Fruit fly (Drosophila melanogaster): ENCODE data around the gene Tdrd3.

Gene Tdrd3

DNA sequence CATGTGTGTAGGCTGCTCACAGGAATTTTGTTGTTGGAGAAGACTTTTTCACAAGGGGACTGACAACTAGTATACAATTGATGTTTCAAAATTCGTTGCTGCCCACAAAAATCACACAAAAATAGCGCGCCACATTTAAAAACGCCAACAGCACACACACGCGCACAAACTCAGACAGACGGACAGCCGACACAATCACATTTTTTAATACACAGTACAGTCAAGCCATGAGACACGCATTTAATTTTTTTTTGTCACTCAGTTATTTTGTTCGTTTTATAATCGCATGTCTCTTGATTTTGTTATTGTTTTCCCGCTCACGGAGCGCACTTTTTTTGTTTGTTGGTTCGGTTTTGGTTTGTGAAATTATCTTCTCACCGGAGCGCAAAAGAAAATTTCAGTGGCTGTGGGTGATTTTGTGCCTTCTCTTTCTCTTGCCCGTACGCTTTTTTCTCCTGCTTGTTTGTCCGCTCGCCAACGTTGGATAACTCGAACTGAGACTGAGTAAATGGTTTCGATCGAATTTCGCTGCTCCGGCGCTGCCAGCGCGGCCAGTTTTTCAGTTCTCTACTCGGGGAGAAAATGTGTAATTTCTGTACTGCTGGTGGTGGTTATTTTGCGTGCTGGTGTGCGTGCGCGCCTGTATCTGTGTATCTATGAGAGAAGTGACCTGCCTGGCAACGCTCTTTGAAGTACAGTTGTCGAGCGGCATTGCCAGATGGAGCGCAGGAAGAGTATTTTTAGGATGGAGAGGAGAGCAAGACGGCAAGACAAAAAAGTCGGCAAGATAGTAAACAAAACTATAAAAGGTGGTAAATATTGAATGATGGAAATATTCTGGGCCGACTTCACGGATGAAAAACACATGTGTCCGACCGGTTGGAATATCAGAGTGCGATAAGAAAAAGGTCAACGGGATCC, 28.9 kb upstream of the Tdrd3 start, which contains the start of gene CG42507 (continued):
- TF ChIP-seq kay (GFP tag; optimal IDR thresholded peaks at IDR 0.05), result no peak
- no peak for TF ChIP-seq CG12236 (GFP tag; optimal IDR thresholded peaks at IDR 0.05)
- TF ChIP-seq mld (GFP tag; IDR thresholded peaks at IDR 0.05; ENCODE audit: partially characterized antibody), result no peak
- peak in 1 of 2 experiments; percentile 12 for TF ChIP-seq crp (GFP tag; optimal IDR thresholded peaks at IDR 0.05)
- TF ChIP-seq hbn (GFP tag; IDR thresholded peaks at IDR 0.05; ENCODE audit: partially characterized antibody), result peak; percentile 51
- peak in 1 of 2 experiments; percentile 90 for TF ChIP-seq Pdp1 (GFP tag; optimal IDR thresholded peaks at IDR 0.05)
- TF ChIP-seq trh (GFP tag; optimal IDR thresholded peaks at IDR 0.05), result no peak
- no peak for TF ChIP-seq CG10462 (GFP tag; optimal IDR thresholded peaks at IDR 0.05)
- no peak for TF ChIP-seq Mrtf (GFP tag; IDR thresholded peaks at IDR 0.05)
- TF ChIP-seq CG6813 (GFP tag; optimal IDR thresholded peaks at IDR 0.05), result peak; percentile 57
- no peak for TF ChIP-seq yki (optimal IDR thresholded peaks at IDR 0.05)
- TF ChIP-seq tup (GFP tag; optimal IDR thresholded peaks at IDR 0.05), result no peak
- TF ChIP-seq tna (GFP tag; IDR thresholded peaks at IDR 0.05; ENCODE audit: partially characterized antibody), result no peak; the same call in 1 of the 2 replicates
- TF ChIP-seq Scr (GFP tag; IDR thresholded peaks at IDR 0.05; ENCODE audit: partially characterized antibody), result peak; percentile 45
- no peak for TF ChIP-seq CG1602 (GFP tag; optimal IDR thresholded peaks at IDR 0.05)
- peak; percentile 47 for TF ChIP-seq row (GFP tag; IDR thresholded peaks at IDR 0.05)
- no peak for TF ChIP-seq CG10274 (GFP tag; optimal IDR thresholded peaks at IDR 0.05)
- TF ChIP-seq Fer3 (tag; optimal IDR thresholded peaks at IDR 0.05), result peak; percentile 38

dm6 chr3L:14758730-14759096, 27.9 kb upstream of the Tdrd3 start:
- TF ChIP-seq CG12219 (GFP tag; optimal IDR thresholded peaks at IDR 0.05), result no peak
- no peak for TF ChIP-seq CG8281 (tag; optimal IDR thresholded peaks at IDR 0.05)
- TF ChIP-seq ERR (GFP tag; optimal IDR thresholded peaks at IDR 0.05), result no peak
- TF ChIP-seq CG2875 (GFP tag; optimal IDR thresholded peaks at IDR 0.05), result no peak
- no peak for TF ChIP-seq pan (optimal IDR thresholded peaks at IDR 0.05)
- TF ChIP-seq pan (GFP tag; optimal IDR thresholded peaks at IDR 0.05 in 1 of 2, IDR thresholded peaks at IDR 0.05 in 1 of 2), result no peak
- no peak for TF ChIP-seq CG12942 (GFP tag; optimal IDR thresholded peaks at IDR 0.05)
- TF ChIP-seq Max (GFP tag; optimal IDR thresholded peaks at IDR 0.05), result no peak
- no peak for TF ChIP-seq sima (GFP tag; optimal IDR thresholded peaks at IDR 0.05)
- no peak for TF ChIP-seq Hr51 (GFP tag; optimal IDR thresholded peaks at IDR 0.05)
- no peak for TF ChIP-seq CG17912 (GFP tag; optimal IDR thresholded peaks at IDR 0.05)
- no peak for TF ChIP-seq Stat92E (GFP tag; optimal IDR thresholded peaks at IDR 0.05)
- TF ChIP-seq otp (GFP tag; IDR thresholded peaks at IDR 0.05), result no peak
- peak; percentile 65 for TF ChIP-seq scrt (GFP tag; optimal IDR thresholded peaks at IDR 0.05)
- TF ChIP-seq CG7372 (GFP tag; IDR thresholded peaks at IDR 0.05), result no peak
- TF ChIP-seq CG5953 (GFP tag; IDR thresholded peaks at IDR 0.05), result no peak
- TF ChIP-seq CG9797 (GFP tag; optimal IDR thresholded peaks at IDR 0.05), result no peak
- no peak for TF ChIP-seq CG42726 (GFP tag; IDR thresholded peaks at IDR 0.05; ENCODE audit: partially characterized antibody)
- no peak for TF ChIP-seq so (GFP tag; IDR thresholded peaks at IDR 0.05)
- TF ChIP-seq NK7.1 (GFP tag; optimal IDR thresholded peaks at IDR 0.05), result no peak
- TF ChIP-seq CG3163 (GFP tag; optimal IDR thresholded peaks at IDR 0.05), result peak; percentile 80
- peak in 1 of 2 experiments; percentile 88 for TF ChIP-seq Trl (optimal IDR thresholded peaks at IDR 0.05)
- TF ChIP-seq Trl (GFP tag; optimal IDR thresholded peaks at IDR 0.05), result no peak
- TF ChIP-seq Dll (GFP tag; IDR thresholded peaks at IDR 0.05; ENCODE audit: partially characterized antibody), result 0 out of 4 replicates have a peak, but pooled peaks have one; percentile 12
- TF ChIP-seq pita (GFP tag; optimal IDR thresholded peaks at IDR 0.05), result no peak
- no peak for TF ChIP-seq C15 (GFP tag; IDR thresholded peaks at IDR 0.05)
- no peak for TF ChIP-seq row (GFP tag; IDR thresholded peaks at IDR 0.05)
- TF ChIP-seq HLHmδ (GFP tag; optimal IDR thresholded peaks at IDR 0.05), result no peak
- TF ChIP-seq luna (GFP tag; optimal IDR thresholded peaks at IDR 0.05), result no peak
